Fruit fly (Drosophila melanogaster) Kc167 (cell line): Measurements from ENCODE around the gene CG33791.

Experiments used
- Myc ChIP-seq: fragments of >200 bp; optimal IDR thresholded peaks from 2 replicates; lab custom pipeline; 2017; ENCODE audit warnings: missing external identifiers
- Sin3A ChIP-seq: fragments of >200 bp; optimal IDR thresholded peaks from 2 replicates; lab custom pipeline; 2018; ENCODE audit warnings: missing external identifiers
- h ChIP-seq: fragments of >200 bp; optimal IDR thresholded peaks from 3 replicates; lab custom pipeline; 2018; ENCODE audit warnings: missing external identifiers
- insv ChIP-seq: fragments of >200 bp; optimal IDR thresholded peaks from 3 replicates; lab custom pipeline; 2018; ENCODE audit warnings: missing external identifiers
- psq ChIP-seq: fragments of >200 bp; optimal IDR thresholded peaks from 2 replicates; lab custom pipeline; 2017; ENCODE audit warnings: missing external identifiers
- ttk ChIP-seq: sonication (Bioruptor generic); optimal IDR thresholded peaks from 2 replicates; lab custom pipeline; 2017; ENCODE audit warnings: missing external identifiers

Gene CG33791

dm6 chr3L:1592822-1593452, 9.8 kb upstream of the CG33791 start:
- no peak for TF ChIP-seq psq
- no peak for TF ChIP-seq Sin3A (lab: Kevin White, UChicago)
- TF ChIP-seq ttk (lab: Kevin White, UChicago) = no peak
- TF ChIP-seq h (lab: Kevin White, UChicago) = no peak
- TF ChIP-seq Myc (lab: Kevin White, UChicago) = no peak
- TF ChIP-seq insv (lab: Kevin White, UChicago) = no peak

- TF ChIP-seq psq = no peak
- TF ChIP-seq h (lab: Kevin White, UChicago) = no peak
- TF ChIP-seq insv (lab: Kevin White, UChicago) = no peak
- no peak for TF ChIP-seq Myc (lab: Kevin White, UChicago)
- TF ChIP-seq ttk (lab: Kevin White, UChicago) = no peak
- no peak for TF ChIP-seq Sin3A (lab: Kevin White, UChicago)
These were observed 506 bp upstream of the CG33791 start, which contains the start of gene CG12104 for dm6 chr3L:1602064-1602832. TSS of gene CG12104 (minus strand) at chr3L:1602674.

dm6 chr3L:1609611-1610010, 6.9 kb downstream of the CG33791 start:
- TF ChIP-seq ttk (lab: Kevin White, UChicago) (no peak), Myc (lab: Kevin White, UChicago) (no peak), psq (no peak), Sin3A (lab: Kevin White, UChicago) (no peak), insv (lab: Kevin White, UChicago) (no peak), h (lab: Kevin White, UChicago) (no peak)

- no peak for TF ChIP-seq ttk (lab: Kevin White, UChicago)
- TF ChIP-seq psq = no peak
- TF ChIP-seq Myc (lab: Kevin White, UChicago) = no peak
- no peak for TF ChIP-seq h (lab: Kevin White, UChicago)
- TF ChIP-seq Sin3A (lab: Kevin White, UChicago) = no peak
- no peak for TF ChIP-seq insv (lab: Kevin White, UChicago)
These were observed 11.8 kb downstream of the CG33791 start for dm6 chr3L:1614465-1615084.

DNA sequence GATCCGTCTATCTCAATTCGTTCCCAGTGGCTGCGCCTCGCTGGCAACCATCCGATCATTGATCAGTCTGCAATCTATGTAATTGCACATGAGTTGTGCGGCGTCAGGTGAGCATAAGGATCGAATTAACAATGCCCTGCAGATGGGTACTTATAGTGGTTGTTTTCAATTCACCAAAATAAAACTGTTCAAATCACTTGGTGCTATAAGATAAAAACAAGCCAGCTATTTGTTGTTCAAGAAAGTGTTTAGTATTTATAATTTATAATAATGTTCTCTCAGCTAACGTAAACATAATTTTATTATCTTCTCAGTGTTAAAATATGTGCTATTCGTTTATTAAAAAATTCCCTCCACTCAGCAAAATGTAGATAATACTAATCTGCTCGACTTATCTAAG, 12.9 kb downstream of the CG33791 start, which contains the start of gene CG12105:
CG12105 (minus strand) TSS at position 101 of the 400 bp plus-strand sequence.
- no peak for TF ChIP-seq Myc (lab: Kevin White, UChicago)
- TF ChIP-seq Sin3A (lab: Kevin White, UChicago) = no peak
- no peak for TF ChIP-seq psq

DNA sequence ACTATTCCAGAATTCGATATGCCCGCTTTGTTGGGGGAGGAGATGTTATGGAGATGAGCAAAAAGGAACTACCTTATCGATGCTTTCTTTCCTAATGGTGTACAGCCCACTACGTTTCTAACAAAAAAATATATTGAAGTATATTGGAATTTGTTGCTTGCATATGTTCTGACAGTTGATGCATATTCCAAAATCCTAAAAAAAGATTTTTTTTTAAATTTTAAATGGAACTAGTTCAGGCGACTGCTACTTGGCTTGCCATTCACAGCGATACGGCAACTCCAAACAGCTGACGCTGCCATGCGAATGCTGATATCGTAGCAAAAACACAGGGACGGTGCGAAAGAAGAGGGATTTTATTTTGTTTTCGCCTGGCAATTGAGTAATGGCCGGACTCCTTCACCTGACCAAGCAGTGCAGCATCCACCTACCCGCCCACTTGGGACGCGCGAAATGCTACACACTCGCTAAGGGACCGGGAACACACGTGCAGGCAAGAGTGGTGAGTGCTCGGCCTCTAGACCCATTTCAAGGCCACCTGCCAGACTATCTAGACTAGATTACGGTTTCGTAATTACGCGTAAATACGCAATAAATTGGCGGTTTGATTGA, 15.5 kb downstream of the CG33791 start, which contains the start of the genes CG13926, ABCB7 and CG33230:
CG13926 (minus strand) TSS at position 43 of the 612 bp plus-strand sequence.
ABCB7 (plus strand) TSS at position 299 of the 612 bp plus-strand sequence.
CG33230 (plus strand) TSS at position 299 of the 612 bp plus-strand sequence.
- TF ChIP-seq insv (lab: Kevin White, UChicago) (no peak), Myc (lab: Kevin White, UChicago) (no peak), Sin3A (lab: Kevin White, UChicago) (no peak), psq (no peak), h (lab: Kevin White, UChicago) (no peak), ttk (lab: Kevin White, UChicago) (no peak)

DNA sequence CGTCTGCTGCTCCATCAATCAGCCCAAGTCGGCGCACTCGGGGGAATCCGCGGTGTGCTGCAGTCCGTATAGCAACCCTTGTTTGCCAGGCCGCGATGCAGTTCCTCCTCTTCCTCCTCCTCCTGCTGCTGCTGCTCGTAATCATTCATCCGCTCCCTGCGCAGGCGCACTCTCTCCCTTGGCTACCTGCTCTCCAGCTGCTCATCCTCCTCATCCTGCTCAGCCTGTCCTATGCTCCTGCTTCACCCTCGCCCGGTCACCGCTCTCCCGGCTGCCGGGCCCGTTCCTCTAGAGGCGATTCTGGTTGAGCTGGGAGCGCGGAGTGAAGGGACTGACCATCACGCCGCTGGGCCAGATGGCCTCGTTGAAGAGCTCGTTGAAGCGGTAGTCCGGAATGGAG, 24.2 kb downstream of the CG33791 start:
- TF ChIP-seq insv (lab: Kevin White, UChicago) (no peak), ttk (lab: Kevin White, UChicago) (no peak), h (lab: Kevin White, UChicago) (no peak), Myc (lab: Kevin White, UChicago) (no peak), Sin3A (lab: Kevin White, UChicago) (no peak), psq (no peak)

dm6 chr3L:1628176-1628866, 25.6 kb downstream of the CG33791 start, which contains the start of gene CG13928:
TSS of gene CG13928 (minus strand) at chr3L:1628377.
- TF ChIP-seq insv (lab: Kevin White, UChicago) = no peak
- TF ChIP-seq Sin3A (lab: Kevin White, UChicago) = no peak
- no peak for TF ChIP-seq Myc (lab: Kevin White, UChicago)
- no peak for TF ChIP-seq h (lab: Kevin White, UChicago)
- no peak for TF ChIP-seq psq
- TF ChIP-seq ttk (lab: Kevin White, UChicago) = no peak

- TF ChIP-seq h (lab: Kevin White, UChicago) = no peak
These were observed 26.5 kb downstream of the CG33791 start, which contains the start of gene GC for dm6 chr3L:1629064-1629777. TSS of gene GC (minus strand) at chr3L:1629301.

- no peak for TF ChIP-seq psq
- TF ChIP-seq insv (lab: Kevin White, UChicago) = no peak
- TF ChIP-seq h (lab: Kevin White, UChicago) = no peak
- TF ChIP-seq Sin3A (lab: Kevin White, UChicago) = no peak
- no peak for TF ChIP-seq ttk (lab: Kevin White, UChicago)
- no peak for TF ChIP-seq Myc (lab: Kevin White, UChicago)
These were observed 34.1 kb downstream of the CG33791 start for dm6 chr3L:1636886-1637285.
